Fruit fly (Drosophila melanogaster): ENCODE data around the gene modSP.

The modSP gene

dm6 chr3R:16624750-16625549, 30.5 kb downstream of the modSP start, which contains the start of gene Fas1 (continued):
- no peak for TF ChIP-seq CG14441 (GFP tag; IDR thresholded peaks at IDR 0.05)
- no peak for TF ChIP-seq CG6813 (GFP tag; optimal IDR thresholded peaks at IDR 0.05)
- peak; percentile 44; the same call in 1 of the 3 replicates for TF ChIP-seq CG14860 (GFP tag; IDR thresholded peaks at IDR 0.05; ENCODE audit: partially characterized antibody)
- no peak for TF ChIP-seq az2 (GFP tag; optimal IDR thresholded peaks at IDR 0.05)
- peak; percentile 8 for TF ChIP-seq CG17829 (tag; optimal IDR thresholded peaks at IDR 0.05)
- TF ChIP-seq sd (tag; optimal IDR thresholded peaks at IDR 0.05), result peak; percentile 7
- TF ChIP-seq CG2202 (tag; optimal IDR thresholded peaks at IDR 0.05), result no peak
- no peak for TF ChIP-seq Six4 (GFP tag; optimal IDR thresholded peaks at IDR 0.05)
- peak; percentile 65; the same call in 1 of the 3 replicates for TF ChIP-seq ci (GFP tag; IDR thresholded peaks at IDR 0.05)
- TF ChIP-seq CG13296 (GFP tag; optimal IDR thresholded peaks at IDR 0.05), result peak; percentile 16
- no peak for TF ChIP-seq fu2 (GFP tag; optimal IDR thresholded peaks at IDR 0.05)
- TF ChIP-seq gro (GFP tag; optimal IDR thresholded peaks at IDR 0.05), result no peak
- peak; percentile 58 for TF ChIP-seq Myb (GFP tag; optimal IDR thresholded peaks at IDR 0.05)
- peak; percentile 52; the same call in 1 of the 2 replicates for TF ChIP-seq Rfx (GFP tag; IDR thresholded peaks at IDR 0.05)
- TF ChIP-seq CG12155 (GFP tag; optimal IDR thresholded peaks at IDR 0.05), result peak; percentile 47
- TF ChIP-seq CG10979 (tag; optimal IDR thresholded peaks at IDR 0.05), result peak; percentile 24
- TF ChIP-seq nmo (GFP tag; optimal IDR thresholded peaks at IDR 0.05), result peak; percentile 3
- TF ChIP-seq CHES-1-like (GFP tag; optimal IDR thresholded peaks at IDR 0.05), result no peak
- TF ChIP-seq Pdp1 (GFP tag; optimal IDR thresholded peaks at IDR 0.05), result peak in 1 of 2 experiments; percentile 83
- TF ChIP-seq CG18599 (GFP tag; optimal IDR thresholded peaks at IDR 0.05), result peak; percentile 0
- TF ChIP-seq CG10462 (GFP tag; optimal IDR thresholded peaks at IDR 0.05), result no peak
- peak; percentile 15 for TF ChIP-seq CG4424 (GFP tag; optimal IDR thresholded peaks at IDR 0.05)
- peak; percentile 78 for TF ChIP-seq E2f2 (GFP tag; IDR thresholded peaks at IDR 0.05)
- TF ChIP-seq wdn (GFP tag; IDR thresholded peaks at IDR 0.05), result no peak
- TF ChIP-seq chm (GFP tag; IDR thresholded peaks at IDR 0.05), result peak; percentile 54; the same call in 1 of the 2 replicates
- TF ChIP-seq Jarid2 (GFP tag; optimal IDR thresholded peaks at IDR 0.05), result peak; percentile 83
- TF ChIP-seq tgo (GFP tag; IDR thresholded peaks at IDR 0.05), result no peak
- TF ChIP-seq CG3995 (GFP tag; optimal IDR thresholded peaks at IDR 0.05), result peak; percentile 54
- TF ChIP-seq nerfin-2 (GFP tag; IDR thresholded peaks at IDR 0.05; ENCODE audit: partially characterized antibody), result 0 out of 2 replicates have a peak, but pooled peaks have one; percentile 25
- peak; percentile 41 for TF ChIP-seq Hmr (GFP tag; optimal IDR thresholded peaks at IDR 0.05)
- TF ChIP-seq CG15011 (GFP tag; optimal IDR thresholded peaks at IDR 0.05), result no peak
- no peak for TF ChIP-seq tx (GFP tag; optimal IDR thresholded peaks at IDR 0.05)
- TF ChIP-seq CTCF (GFP tag; optimal IDR thresholded peaks at IDR 0.05), result peak; percentile 82
- TF ChIP-seq Stat92E (GFP tag; optimal IDR thresholded peaks at IDR 0.05), result peak in 1 of 3 experiments; percentile 95
- TF ChIP-seq CG2116 (GFP tag; optimal IDR thresholded peaks at IDR 0.05), result peak; percentile 99
- TF ChIP-seq esg (GFP tag; conservative IDR thresholded peaks at IDR 0.05), result no peak
- TF ChIP-seq CG6654 (GFP tag; optimal IDR thresholded peaks at IDR 0.05), result no peak
- TF ChIP-seq jigr1 (GFP tag; IDR thresholded peaks at IDR 0.05), result no peak; the same call in 2 of the 3 replicates
- TF ChIP-seq lola (GFP tag; optimal IDR thresholded peaks at IDR 0.05), result peak in 1 of 3 experiments; percentile 13
- TF ChIP-seq CG7963 (GFP tag; IDR thresholded peaks at IDR 0.05; ENCODE audit: partially characterized antibody), result peak; percentile 70
- TF ChIP-seq inv (GFP tag; IDR thresholded peaks at IDR 0.05; ENCODE audit: partially characterized antibody), result 0 out of 2 replicates have a peak, but pooled peaks have one; percentile 34
- TF ChIP-seq zfh2 (GFP tag; optimal IDR thresholded peaks at IDR 0.05), result no peak
- TF ChIP-seq CG18011 (GFP tag; optimal IDR thresholded peaks at IDR 0.05), result no peak
- peak; percentile 31 for TF ChIP-seq pros (GFP tag; optimal IDR thresholded peaks at IDR 0.05)
- no peak for TF ChIP-seq run (tag; optimal IDR thresholded peaks at IDR 0.05)
- TF ChIP-seq GATAe (GFP tag; conservative IDR thresholded peaks at IDR 0.05), result no peak
- TF ChIP-seq MESR4 (GFP tag; optimal IDR thresholded peaks at IDR 0.05), result peak; percentile 45
- no peak for TF ChIP-seq gcm2 (GFP tag; optimal IDR thresholded peaks at IDR 0.05)
